Worm (Caenorhabditis elegans): Measurements from ENCODE around the gene T25E4.1.

Gene T25E4.1

ce11 chrII:5554317-5554716 lies 23.8 kb upstream of the T25E4.1 start, which contains the start of gene ins-12:
ins-12 (plus strand) TSS chrII:5554617.
- TF ChIP-seq nhr-10 (tag; optimal IDR thresholded peaks at IDR 0.05) (no peak), zag-1 (tag; optimal IDR thresholded peaks at IDR 0.05) (no peak), lsy-2 (tag; optimal IDR thresholded peaks at IDR 0.05) (no peak), mab-5 (tag; optimal IDR thresholded peaks at IDR 0.05) (no peak), ztf-1 (GFP tag; conservative IDR thresholded peaks at IDR 0.05) (no peak), nhr-77 (tag; optimal IDR thresholded peaks at IDR 0.05) (no peak), nhr-25 (tag; optimal IDR thresholded peaks at IDR 0.05) (no peak), mbf-1 (tag; optimal IDR thresholded peaks at IDR 0.05) (no peak), ceh-16 (tag; optimal IDR thresholded peaks at IDR 0.05) (no peak), C34F6.9 (tag; optimal IDR thresholded peaks at IDR 0.05) (no peak), nhr-6 (tag; optimal IDR thresholded peaks at IDR 0.05) (no peak), ztf-11 (tag; optimal IDR thresholded peaks at IDR 0.05) (no peak), dmd-4 (tag; optimal IDR thresholded peaks at IDR 0.05) (no peak), sma-9 (GFP tag; optimal IDR thresholded peaks at IDR 0.05) (no peak), sma-9 (tag; optimal IDR thresholded peaks at IDR 0.05) (no peak), snpc-4 (tag; optimal IDR thresholded peaks at IDR 0.05) (no peak), alr-1 (tag; optimal IDR thresholded peaks at IDR 0.05) (no peak), Y55F3AM.14 (GFP tag; optimal IDR thresholded peaks at IDR 0.05) (no peak)

- TF ChIP-seq R02D3.7 (tag; optimal IDR thresholded peaks at IDR 0.05) (no peak), crh-2 (tag; optimal IDR thresholded peaks at IDR 0.05) (no peak), snpc-4 (tag; optimal IDR thresholded peaks at IDR 0.05) (no peak), ztf-4 (tag; optimal IDR thresholded peaks at IDR 0.05) (no peak), mdl-1 (tag; optimal IDR thresholded peaks at IDR 0.05) (no peak), F13H6.1 (tag; optimal IDR thresholded peaks at IDR 0.05) (no peak), ztf-1 (GFP tag; conservative IDR thresholded peaks at IDR 0.05) (no peak), ama-1 (optimal IDR thresholded peaks at IDR 0.05) (no peak), ceh-16 (tag; optimal IDR thresholded peaks at IDR 0.05) (no peak), Y55F3AM.14 (GFP tag; optimal IDR thresholded peaks at IDR 0.05) (no peak)
Measured at ce11 chrII:5554788-5555187, 23.3 kb upstream of the T25E4.1 start.

ce11 chrII:5555522-5555921 lies 22.6 kb upstream of the T25E4.1 start:
- TF ChIP-seq unc-62 (GFP tag; optimal IDR thresholded peaks at IDR 0.05) (no peak), zag-1 (tag; optimal IDR thresholded peaks at IDR 0.05) (no peak), crh-2 (tag; optimal IDR thresholded peaks at IDR 0.05) (no peak), snpc-4 (tag; optimal IDR thresholded peaks at IDR 0.05) (no peak), nhr-25 (tag; optimal IDR thresholded peaks at IDR 0.05) (no peak), nhr-10 (tag; optimal IDR thresholded peaks at IDR 0.05) (no peak), lsy-2 (tag; optimal IDR thresholded peaks at IDR 0.05) (no peak), unc-39 (tag; optimal IDR thresholded peaks at IDR 0.05) (no peak), mbf-1 (tag; optimal IDR thresholded peaks at IDR 0.05) (no peak), nhr-77 (tag; optimal IDR thresholded peaks at IDR 0.05) (no peak), ztf-11 (tag; optimal IDR thresholded peaks at IDR 0.05) (no peak), ztf-1 (GFP tag; conservative IDR thresholded peaks at IDR 0.05) (no peak), ztf-4 (tag; optimal IDR thresholded peaks at IDR 0.05) (no peak), sma-3 (GFP tag; optimal IDR thresholded peaks at IDR 0.05) (no peak), ZK546.5 (tag; optimal IDR thresholded peaks at IDR 0.05) (no peak), nhr-237 (tag; optimal IDR thresholded peaks at IDR 0.05) (no peak), unc-55 (GFP tag; optimal IDR thresholded peaks at IDR 0.05) (no peak), R02D3.7 (tag; optimal IDR thresholded peaks at IDR 0.05) (no peak)

ce11 chrII:5556431-5556830 lies 21.7 kb upstream of the T25E4.1 start, which contains the start of gene ins-11:
ins-11 (plus strand) TSS chrII:5556731.
- TF ChIP-seq zag-1 (tag; optimal IDR thresholded peaks at IDR 0.05), result no peak
- TF ChIP-seq nhr-12 (tag; optimal IDR thresholded peaks at IDR 0.05), result no peak
- TF ChIP-seq gmeb-1 (tag; optimal IDR thresholded peaks at IDR 0.05), result no peak
- no peak for TF ChIP-seq mbf-1 (tag; optimal IDR thresholded peaks at IDR 0.05)
- TF ChIP-seq ceh-82 (tag; optimal IDR thresholded peaks at IDR 0.05), result no peak
- no peak for TF ChIP-seq C34F6.9 (tag; optimal IDR thresholded peaks at IDR 0.05)
- TF ChIP-seq sma-3 (GFP tag; optimal IDR thresholded peaks at IDR 0.05), result no peak
- TF ChIP-seq nhr-23 (tag; optimal IDR thresholded peaks at IDR 0.05), result no peak
- TF ChIP-seq ceh-16 (tag; optimal IDR thresholded peaks at IDR 0.05), result no peak
- no peak for TF ChIP-seq unc-55 (GFP tag; optimal IDR thresholded peaks at IDR 0.05)
- no peak for TF ChIP-seq lin-39 (tag; optimal IDR thresholded peaks at IDR 0.05)

- peak; percentile 38 for TF ChIP-seq gmeb-1 (tag; optimal IDR thresholded peaks at IDR 0.05)
- TF ChIP-seq unc-39 (tag; optimal IDR thresholded peaks at IDR 0.05), result no peak
- TF ChIP-seq crh-2 (tag; optimal IDR thresholded peaks at IDR 0.05), result peak; percentile 14
- peak; percentile 60 for TF ChIP-seq sma-9 (GFP tag; optimal IDR thresholded peaks at IDR 0.05)
- TF ChIP-seq sma-9 (tag; optimal IDR thresholded peaks at IDR 0.05), result no peak
Measured at ce11 chrII:5557134-5557533, 21.0 kb upstream of the T25E4.1 start.
